Fruit fly (Drosophila melanogaster) whole organism, prepupa: ENCODE data around the gene CG13930.

ENCODE experiments used
- OdsH ChIP-seq: fragments of 200-800 bp; sonication (Bioruptor generic); optimal IDR thresholded peaks from 3 replicates; lab custom pipeline; 2016; ENCODE audit warnings: missing biosample characterization, missing genetic modification characterization
- Smox ChIP-seq: fragments of 200-800 bp; sonication (Bioruptor generic); optimal IDR thresholded peaks from 3 replicates; lab custom pipeline; 2016; ENCODE audit warnings: missing biosample characterization, missing genetic modification characterization
- acj6 ChIP-seq: fragments of 200-800 bp; sonication (Bioruptor generic); optimal IDR thresholded peaks from 3 replicates; lab custom pipeline; 2016; ENCODE audit warnings: missing biosample characterization, missing genetic modification characterization
- dsx ChIP-seq: fragments of 200-800 bp; optimal IDR thresholded peaks from 3 replicates; lab custom pipeline; 2019; ENCODE audit warnings: missing biosample characterization, mild to moderate bottlenecking, missing genetic modification characterization, moderate library complexity; ENCODE audit not compliant: poor library complexity, severe bottlenecking
- fd59A ChIP-seq: fragments of 200-800 bp; sonication (Bioruptor generic); optimal IDR thresholded peaks from 2 replicates; lab custom pipeline; 2017; ENCODE audit warnings: missing biosample characterization, mild to moderate bottlenecking, missing genetic modification characterization, missing genetic modification reagents
- net ChIP-seq: fragments of 200-800 bp; sonication (Bioruptor generic); optimal IDR thresholded peaks from 3 replicates; lab custom pipeline; 2016; ENCODE audit warnings: missing biosample characterization, missing genetic modification characterization
- svp ChIP-seq: fragments of 200-800 bp; sonication (Bioruptor generic); peaks from one replicate; lab custom pipeline; 2016; ENCODE audit warnings: missing biosample characterization, missing genetic modification characterization

dm6 chr3L:1663531-1663930, 9.0 kb downstream of the CG13930 start:
- no peak for TF ChIP-seq acj6
- TF ChIP-seq OdsH = no peak
- TF ChIP-seq dsx = no peak
- no peak for TF ChIP-seq fd59A (GFP tag; lab: Kevin White, UChicago)
- TF ChIP-seq Smox = no peak
- no peak for TF ChIP-seq svp (GFP tag; lab: Kevin White, UChicago)
- TF ChIP-seq net (GFP tag; lab: Kevin White, UChicago) = no peak
